Fruit fly (Drosophila melanogaster) S2 (cell line): ENCODE measurements around the gene CG4045.

Experiments
- CG8478 ChIP-seq: fragments of >200 bp; optimal IDR thresholded peaks from 2 replicates; lab custom pipeline; 2018
- CTCF ChIP-seq, 2 experiments: fragments of >200 bp; optimal IDR thresholded peaks; 2 replicates each; lab custom pipeline; 2018

DNA sequence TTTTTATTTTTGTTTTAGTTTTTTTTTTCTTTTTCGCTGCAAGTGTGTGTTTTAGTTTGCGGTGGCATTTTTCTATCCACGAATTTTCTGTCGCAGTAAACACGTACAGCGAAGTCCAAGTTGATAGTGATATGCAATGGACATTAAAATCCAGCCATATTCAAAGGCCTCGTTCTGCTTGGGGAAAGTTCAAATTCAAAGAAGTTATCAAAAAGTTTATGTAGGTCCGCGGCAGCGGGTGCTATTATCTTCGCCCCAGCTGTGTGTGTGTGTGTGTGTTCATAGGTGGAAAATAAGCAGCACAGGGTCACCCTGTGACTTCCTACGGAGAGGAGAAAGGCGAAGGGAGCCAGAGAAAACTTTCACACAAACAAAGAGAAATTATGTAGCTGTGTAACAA, 11.8 kb upstream of the CG4045 start:
- TF ChIP-seq CTCF (optimal IDR thresholded peaks at IDR 0.05; lab: Kevin White, UChicago) (no peak), CG8478 (no peak)
